ENCODE assay signal across 2 worm cellular contexts in genomic region chrIII:6002024-6002423, ce11.
TF ChIP-seq lines count a peak whose summit lies in the region.

No protein-coding gene starts in this region.

TF ChIP-seq in whole organism, L3 larva, 47 proteins besides CTCF, POLR2A, EP300 and RAD21:
- TF ChIP-seq sea-2 (GFP tag; optimal IDR thresholded peaks at IDR 0.05; lab: Kevin White, UChicago) (no peak), lin-39 (tag; optimal IDR thresholded peaks at IDR 0.05; lab: Kevin White, UChicago) (peak; percentile 16), tbx-2 (tag; optimal IDR thresholded peaks at IDR 0.05; lab: Kevin White, UChicago) (no peak)

TF ChIP-seq in whole organism, L4 larva, 104 proteins besides CTCF, POLR2A, EP300 and RAD21:
- TF ChIP-seq mdl-1 (tag; optimal IDR thresholded peaks at IDR 0.05; lab: Kevin White, UChicago) (no peak), unc-62 (GFP tag; optimal IDR thresholded peaks at IDR 0.05 in 1 of 2; lab: Kevin White, UChicago) (peak in 1 of 2 experiments; percentile 39), unc-62 (tag; optimal IDR thresholded peaks at IDR 0.05; lab: Kevin White, UChicago) (no peak), Y48G9A.11 (GFP tag; IDR thresholded peaks at IDR 0.05; lab: Robert Waterston, UW) (no peak), aha-1 (tag; lab: Kevin White, UChicago) (peak; percentile 96), nhr-11 (tag; optimal IDR thresholded peaks at IDR 0.05; lab: Kevin White, UChicago) (no peak), daf-8 (GFP tag; IDR thresholded peaks at IDR 0.05; lab: Robert Waterston, UW) (no peak), egl-43 (GFP tag; IDR thresholded peaks at IDR 0.05; lab: Robert Waterston, UW) (no peak), Y75B8A.6 (GFP tag; IDR thresholded peaks at IDR 0.05; lab: Robert Waterston, UW) (no peak), nhr-10 (tag; optimal IDR thresholded peaks at IDR 0.05; lab: Kevin White, UChicago) (no peak)

Comparison
In these comparisons a context has a peak if more than half of its experiments do, and no peak if none do; other contexts are left out.
1. Of the 28 proteins assayed by ChIP-seq in both whole organism, L4 larva and whole organism, L3 larva: peak only in whole organism, L4 larva: none; only in whole organism, L3 larva: lin-39; in both: none; in neither: 26; mixed calls (peak in some experiments, not most) for 1.